Fruit fly (Drosophila melanogaster): ENCODE measurements around the gene tow.

Gene tow

dm6 chr3L:6957753-6958420 lies 15.2 kb downstream of the tow start, which contains the start of the genes Uqcc1 and Surf1:
Uqcc1 (minus strand) TSS chr3L:6958108.
Surf1 (plus strand) TSS chr3L:6958346.
- no peak for TF ChIP-seq brk (GFP tag; optimal IDR thresholded peaks at IDR 0.05)
- no peak for TF ChIP-seq Sp1 (GFP tag; optimal IDR thresholded peaks at IDR 0.05)
- TF ChIP-seq HLH106 (tag; optimal IDR thresholded peaks at IDR 0.05): no peak
- no peak for TF ChIP-seq usp (GFP tag; optimal IDR thresholded peaks at IDR 0.05)

- TF ChIP-seq brk (GFP tag; optimal IDR thresholded peaks at IDR 0.05) (no peak), tai (GFP tag; optimal IDR thresholded peaks at IDR 0.05) (no peak), sv (GFP tag; optimal IDR thresholded peaks at IDR 0.05) (no peak), Hr83 (GFP tag; optimal IDR thresholded peaks at IDR 0.05; ENCODE audit: poor library complexity, severe bottlenecking) (no peak), dsf (GFP tag; optimal IDR thresholded peaks at IDR 0.05; ENCODE audit: borderline replicate concordance) (no peak), Abd-B (GFP tag; optimal IDR thresholded peaks at IDR 0.05) (no peak), lola (GFP tag; optimal IDR thresholded peaks at IDR 0.05) (no peak), rgr (GFP tag; optimal IDR thresholded peaks at IDR 0.05) (no peak), ey (GFP tag; optimal IDR thresholded peaks at IDR 0.05) (no peak), pan (optimal IDR thresholded peaks at IDR 0.05) (no peak), dmrt93B (GFP tag; optimal IDR thresholded peaks at IDR 0.05) (no peak), jim (GFP tag; optimal IDR thresholded peaks at IDR 0.05) (no peak), CG9705 (GFP tag; optimal IDR thresholded peaks at IDR 0.05) (no peak)
Observed at dm6 chr3L:6961992-6962570, 19.4 kb downstream of the tow start.

DNA sequence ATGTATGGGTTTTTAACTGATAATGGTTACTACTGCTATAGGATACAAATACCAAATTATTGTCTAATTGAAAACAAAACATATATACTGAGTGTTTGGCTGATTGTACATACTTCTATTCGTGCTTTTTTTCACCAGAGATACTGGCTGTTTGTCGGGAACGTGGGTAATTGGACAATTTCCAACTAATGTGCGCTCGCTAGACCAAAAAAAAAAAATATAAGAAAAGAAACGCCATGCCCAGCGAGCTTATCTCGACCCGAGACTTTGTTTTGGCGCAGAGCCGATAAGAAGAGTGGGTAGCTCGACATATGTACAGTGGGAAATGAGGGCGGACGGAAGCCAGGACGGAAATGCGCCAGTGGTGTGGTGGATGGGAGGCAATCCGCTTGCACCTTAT lies 20.5 kb downstream of the tow start:
- TF ChIP-seq jim (GFP tag; optimal IDR thresholded peaks at IDR 0.05) (no peak), Dif (GFP tag; optimal IDR thresholded peaks at IDR 0.05; ENCODE audit: partially characterized antibody) (no peak), rgr (GFP tag; optimal IDR thresholded peaks at IDR 0.05) (no peak), dl (GFP tag; optimal IDR thresholded peaks at IDR 0.05; ENCODE audit: insufficient read depth in 1 of 2, partially characterized antibody in 2 of 2) (no peak), usp (GFP tag; optimal IDR thresholded peaks at IDR 0.05) (no peak), h (GFP tag; optimal IDR thresholded peaks at IDR 0.05) (no peak), lola (GFP tag; optimal IDR thresholded peaks at IDR 0.05) (no peak), CG32264 (GFP tag; optimal IDR thresholded peaks at IDR 0.05) (no peak), Hr78 (GFP tag; optimal IDR thresholded peaks at IDR 0.05) (no peak), psq (GFP tag; optimal IDR thresholded peaks at IDR 0.05) (no peak), CG9705 (GFP tag; optimal IDR thresholded peaks at IDR 0.05) (no peak), Vsx2 (GFP tag; optimal IDR thresholded peaks at IDR 0.05; ENCODE audit: partially characterized antibody) (no peak), Abd-B (GFP tag; optimal IDR thresholded peaks at IDR 0.05) (no peak), CrebA (GFP tag; optimal IDR thresholded peaks at IDR 0.05; ENCODE audit: borderline replicate concordance) (no peak), Hr83 (GFP tag; optimal IDR thresholded peaks at IDR 0.05; ENCODE audit: poor library complexity, severe bottlenecking) (no peak), dmrt93B (GFP tag; optimal IDR thresholded peaks at IDR 0.05) (no peak), ey (GFP tag; optimal IDR thresholded peaks at IDR 0.05) (no peak)

DNA sequence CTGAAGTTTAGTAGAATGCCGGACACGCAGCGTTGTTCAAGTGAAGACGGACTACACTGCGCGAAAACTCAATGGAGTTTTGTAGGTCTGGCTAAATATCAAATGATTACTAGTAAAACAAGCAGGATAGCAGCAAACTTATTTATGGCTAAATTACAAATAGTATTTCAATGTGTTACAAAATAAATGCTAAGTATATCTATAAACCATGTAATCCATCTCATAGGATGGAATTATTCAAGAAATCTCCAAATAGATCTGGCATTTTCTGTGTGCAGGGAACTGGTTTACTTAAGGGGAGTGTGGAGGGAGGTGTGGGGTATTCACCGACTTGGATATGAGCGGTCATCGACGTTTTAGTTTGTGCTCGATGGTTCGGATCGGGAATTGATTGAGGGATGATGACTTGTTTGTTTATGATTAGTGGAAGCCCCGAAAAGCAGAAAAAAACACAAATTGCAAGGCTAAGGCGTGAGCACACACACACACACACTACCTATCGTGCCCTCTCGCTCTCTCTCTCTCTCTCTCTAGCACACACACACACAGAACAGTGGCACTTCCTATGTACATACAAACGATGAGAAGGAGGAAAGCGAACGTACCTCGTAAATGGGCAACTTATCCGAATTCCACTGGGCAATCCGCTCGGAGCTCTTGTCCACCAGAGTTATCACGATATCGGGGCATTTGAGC lies 21.3 kb downstream of the tow start:
- TF ChIP-seq Dfd (GFP tag; optimal IDR thresholded peaks at IDR 0.05) (no peak), Dif (GFP tag; optimal IDR thresholded peaks at IDR 0.05; ENCODE audit: partially characterized antibody) (no peak), tai (GFP tag; optimal IDR thresholded peaks at IDR 0.05) (no peak), CG9705 (GFP tag; optimal IDR thresholded peaks at IDR 0.05) (no peak), Sp1 (GFP tag; optimal IDR thresholded peaks at IDR 0.05) (no peak), Rel (GFP tag; optimal IDR thresholded peaks at IDR 0.05) (no peak), Rel (tag; optimal IDR thresholded peaks at IDR 0.05) (peak; percentile 78), GATAd (GFP tag; optimal IDR thresholded peaks at IDR 0.05) (no peak), Hr78 (GFP tag; optimal IDR thresholded peaks at IDR 0.05) (no peak), dsf (GFP tag; optimal IDR thresholded peaks at IDR 0.05; ENCODE audit: borderline replicate concordance) (no peak), Jra (GFP tag; optimal IDR thresholded peaks at IDR 0.05) (no peak), dl (GFP tag; optimal IDR thresholded peaks at IDR 0.05; ENCODE audit: insufficient read depth in 1 of 2, partially characterized antibody in 2 of 2) (no peak), rgr (GFP tag; optimal IDR thresholded peaks at IDR 0.05) (peak; percentile 60), lola (GFP tag; optimal IDR thresholded peaks at IDR 0.05) (no peak), brk (GFP tag; optimal IDR thresholded peaks at IDR 0.05) (no peak), br (GFP tag; optimal IDR thresholded peaks at IDR 0.05) (peak; percentile 22), woc (GFP tag; optimal IDR thresholded peaks at IDR 0.05) (peak; percentile 59), sv (GFP tag; optimal IDR thresholded peaks at IDR 0.05) (peak; percentile 74), foxo (GFP tag; optimal IDR thresholded peaks at IDR 0.05) (peak in 1 of 2 experiments; percentile 24), jim (GFP tag; optimal IDR thresholded peaks at IDR 0.05) (no peak), psq (GFP tag; optimal IDR thresholded peaks at IDR 0.05) (no peak), dmrt93B (GFP tag; optimal IDR thresholded peaks at IDR 0.05) (no peak), Hr83 (GFP tag; optimal IDR thresholded peaks at IDR 0.05; ENCODE audit: poor library complexity, severe bottlenecking) (no peak), Hnf4 (GFP tag; optimal IDR thresholded peaks at IDR 0.05) (peak; percentile 58), Abd-B (GFP tag; optimal IDR thresholded peaks at IDR 0.05) (no peak), Vsx2 (GFP tag; optimal IDR thresholded peaks at IDR 0.05; ENCODE audit: partially characterized antibody) (no peak), h (GFP tag; optimal IDR thresholded peaks at IDR 0.05) (no peak), CrebA (GFP tag; optimal IDR thresholded peaks at IDR 0.05; ENCODE audit: borderline replicate concordance) (no peak), N (GFP tag; optimal IDR thresholded peaks at IDR 0.05) (peak; percentile 16), sage (GFP tag; optimal IDR thresholded peaks at IDR 0.05) (no peak), ey (GFP tag; optimal IDR thresholded peaks at IDR 0.05) (peak; percentile 72), fru (GFP tag; optimal IDR thresholded peaks at IDR 0.05) (peak; percentile 39)
